Fruit fly (Drosophila melanogaster) whole organism, adult: ENCODE results near the gene CG18301.

ENCODE experiments used
- CG11617 ChIP-seq: fragments of 200-800 bp; sonication (Bioruptor generic); optimal IDR thresholded peaks from 2 replicates; lab custom pipeline; 2017; ENCODE audit warnings: mild to moderate bottlenecking, missing biosample characterization, missing genetic modification reagents, missing genetic modification characterization
- CG12768 ChIP-seq: fragments of 200-800 bp; sonication (Bioruptor generic); optimal IDR thresholded peaks from 2 replicates; lab custom pipeline; 2017; ENCODE audit warnings: missing biosample characterization, missing genetic modification characterization, mild to moderate bottlenecking, moderate library complexity, missing genetic modification reagents
- CG14711 ChIP-seq: fragments of 200-800 bp; sonication (Bioruptor generic); optimal IDR thresholded peaks from 2 replicates; lab custom pipeline; 2018; ENCODE audit warnings: missing biosample characterization, mild to moderate bottlenecking, missing genetic modification characterization, moderate library complexity
- CG1620 ChIP-seq: fragments of 200-800 bp; sonication (Bioruptor generic); optimal IDR thresholded peaks from 2 replicates; lab custom pipeline; 2016; ENCODE audit warnings: missing biosample characterization, missing genetic modification characterization
- CG33017 ChIP-seq: fragments of 200-800 bp; sonication (Bioruptor generic); optimal IDR thresholded peaks from 2 replicates; lab custom pipeline; 2018; ENCODE audit warnings: missing biosample characterization, mild to moderate bottlenecking, missing genetic modification characterization, moderate library complexity
- CG5204 ChIP-seq: fragments of 200-800 bp; sonication (Bioruptor generic); optimal IDR thresholded peaks from 2 replicates; lab custom pipeline; 2016; ENCODE audit warnings: missing biosample characterization, missing genetic modification characterization
- CG7045 ChIP-seq: fragments of 200-800 bp; sonication (Bioruptor generic); optimal IDR thresholded peaks from 2 replicates; lab custom pipeline; 2017; ENCODE audit warnings: missing biosample characterization, mild to moderate bottlenecking, missing genetic modification characterization
- CG7101 ChIP-seq: fragments of 200-800 bp; sonication (Bioruptor generic); optimal IDR thresholded peaks from 2 replicates; lab custom pipeline; 2018; ENCODE audit warnings: missing biosample characterization, mild to moderate bottlenecking, missing genetic modification characterization, moderate library complexity
- Clk ChIP-seq: fragments of 200-800 bp; sonication (Bioruptor generic); optimal IDR thresholded peaks from 2 replicates; lab custom pipeline; 2017; ENCODE audit warnings: missing biosample characterization, missing genetic modification characterization
- Crg-1 ChIP-seq: fragments of 200-800 bp; sonication (Bioruptor generic); optimal IDR thresholded peaks from 2 replicates; lab custom pipeline; 2016; ENCODE audit warnings: missing biosample characterization, missing genetic modification characterization
- Hr96 ChIP-seq: fragments of 200-800 bp; sonication (Bioruptor generic); optimal IDR thresholded peaks from 2 replicates; lab custom pipeline; 2016; ENCODE audit warnings: missing biosample characterization, missing genetic modification characterization
- Mnt ChIP-seq: fragments of 200-800 bp; sonication (Bioruptor generic); optimal IDR thresholded peaks from 2 replicates; lab custom pipeline; 2016; ENCODE audit warnings: missing biosample characterization, mild to moderate bottlenecking, missing genetic modification characterization
- bab1 ChIP-seq: fragments of 200-800 bp; sonication (Bioruptor generic); optimal IDR thresholded peaks from 3 replicates; lab custom pipeline; 2019; ENCODE audit warnings: missing biosample characterization, mild to moderate bottlenecking, missing genetic modification characterization, moderate library complexity
- cic ChIP-seq: fragments of 200-800 bp; sonication (Bioruptor generic); optimal IDR thresholded peaks from 2 replicates; lab custom pipeline; 2017; ENCODE audit warnings: missing biosample characterization, mild to moderate bottlenecking, missing genetic modification characterization, moderate library complexity
- cnc ChIP-seq, 2 experiments: fragments of >200 bp; optimal IDR thresholded peaks; 2 replicates each; lab custom pipeline; 2017
- kay ChIP-seq: fragments of 200-800 bp; sonication (Bioruptor generic); peaks from one replicate; lab custom pipeline; 2016; ENCODE audit warnings: missing biosample characterization, missing genetic modification characterization, borderline replicate concordance
- ovo ChIP-seq: fragments of 200-800 bp; sonication (Bioruptor generic); optimal IDR thresholded peaks from 2 replicates; lab custom pipeline; 2016; ENCODE audit warnings: missing biosample characterization, missing genetic modification characterization
- pad ChIP-seq: fragments of 200-800 bp; sonication (Bioruptor generic); optimal IDR thresholded peaks from 3 replicates; lab custom pipeline; 2017; ENCODE audit warnings: missing biosample characterization, missing genetic modification characterization, mild to moderate bottlenecking, moderate library complexity, missing genetic modification reagents
- tj ChIP-seq: fragments of 200-800 bp; sonication (Bioruptor generic); optimal IDR thresholded peaks from 3 replicates; lab custom pipeline; 2017; ENCODE audit warnings: missing biosample characterization, mild to moderate bottlenecking, missing genetic modification characterization, moderate library complexity
- toe ChIP-seq: fragments of 200-800 bp; sonication (Bioruptor generic); optimal IDR thresholded peaks from 2 replicates; lab custom pipeline; 2016; ENCODE audit warnings: missing biosample characterization, missing genetic modification characterization

Gene CG18301

DNA sequence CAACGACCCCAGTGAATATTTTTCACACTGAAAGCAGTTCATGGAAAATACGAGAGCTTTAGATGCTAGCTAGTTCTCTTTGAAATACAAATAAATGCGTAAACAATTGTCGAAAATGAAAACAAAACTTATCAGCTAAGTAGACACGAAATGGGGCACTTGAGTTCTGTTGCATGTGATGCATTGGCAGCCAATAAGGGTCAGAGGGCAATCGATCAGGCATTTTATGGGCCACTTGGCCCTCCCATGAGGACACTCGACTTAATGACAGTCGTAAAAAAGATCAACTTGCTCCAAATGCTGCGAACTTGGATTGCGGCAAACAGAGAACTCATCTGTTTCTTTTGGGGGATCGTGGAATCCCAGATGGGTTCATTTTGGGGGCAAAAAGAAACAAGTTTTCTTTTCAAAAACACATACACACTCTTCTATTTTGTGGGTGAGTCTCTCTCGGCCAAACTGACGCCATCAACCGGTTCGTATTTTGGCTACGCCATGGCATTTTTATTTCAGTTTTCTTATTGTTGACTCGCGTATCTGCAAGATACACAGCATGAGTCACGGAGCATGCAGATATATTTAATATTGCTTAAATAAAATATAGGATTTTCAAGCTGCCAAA is 28.2 kb upstream of the CG18301 start:
- TF ChIP-seq cic (GFP tag; lab: Kevin White, UChicago) (no peak), CG1620 (GFP tag; lab: Kevin White, UChicago) (no peak), CG33017 (tag; lab: Kevin White, UChicago) (no peak), bab1 (GFP tag; lab: Kevin White, UChicago) (no peak), CG12768 (GFP tag; lab: Kevin White, UChicago) (no peak), Clk (GFP tag; lab: Kevin White, UChicago) (no peak), Crg-1 (no peak), cnc (optimal IDR thresholded peaks at IDR 0.05; lab: Kevin White, UChicago) (no peak), CG5204 (no peak), tj (GFP tag; lab: Kevin White, UChicago) (no peak)

DNA sequence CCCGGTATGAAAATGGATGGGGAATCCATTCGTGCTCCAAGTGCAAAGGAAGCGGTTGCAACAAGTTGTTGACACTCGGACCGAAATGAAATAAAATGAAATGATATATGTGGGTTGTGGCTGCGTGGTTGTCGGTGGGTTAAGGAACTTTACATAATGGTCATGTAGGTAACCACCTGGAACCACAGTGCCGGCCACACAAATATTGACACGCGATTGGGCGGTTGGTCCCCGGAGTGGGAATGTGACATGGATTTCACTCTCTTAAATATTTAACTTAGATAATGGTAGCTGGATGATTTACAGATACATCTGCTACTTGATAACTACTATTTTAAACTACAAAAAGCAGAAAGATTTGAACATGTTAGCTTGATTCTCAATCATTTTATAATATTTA is 26.7 kb upstream of the CG18301 start:
- no peak for TF ChIP-seq CG1620 (GFP tag; lab: Kevin White, UChicago)
- TF ChIP-seq kay (GFP tag; lab: Kevin White, UChicago), result no peak
- TF ChIP-seq CG14711, result no peak
- no peak for TF ChIP-seq Crg-1
- TF ChIP-seq bab1 (GFP tag; lab: Kevin White, UChicago), result no peak
- TF ChIP-seq CG7045 (GFP tag; lab: Kevin White, UChicago), result no peak
- TF ChIP-seq CG5204, result no peak
- no peak for TF ChIP-seq ovo (GFP tag; lab: Kevin White, UChicago)
- TF ChIP-seq pad (GFP tag; lab: Kevin White, UChicago), result no peak
- no peak for TF ChIP-seq Hr96 (GFP tag; lab: Kevin White, UChicago)
- no peak for TF ChIP-seq CG7101 (tag; lab: Kevin White, UChicago)
- no peak for TF ChIP-seq Clk (GFP tag; lab: Kevin White, UChicago)

DNA sequence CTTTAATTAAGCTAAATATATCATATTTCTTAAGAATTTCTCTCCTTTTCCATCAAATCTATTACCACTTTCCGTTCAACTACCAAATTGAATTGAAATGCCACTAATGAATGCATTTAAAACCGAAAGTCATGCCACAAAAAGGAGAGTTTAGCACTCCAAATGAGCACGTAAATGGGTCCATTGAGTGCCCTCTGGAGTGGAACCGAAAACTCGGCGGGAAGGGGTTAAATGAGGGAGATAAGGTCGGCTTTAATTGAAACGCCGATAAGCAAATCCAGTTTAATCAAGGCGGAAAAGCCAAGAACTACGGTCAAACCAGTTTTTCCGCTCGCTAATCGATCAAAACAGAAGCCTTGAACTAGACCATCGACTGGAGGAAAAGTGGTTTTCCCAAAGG is 26.3 kb upstream of the CG18301 start:
- TF ChIP-seq CG12768 (GFP tag; lab: Kevin White, UChicago), result no peak
- TF ChIP-seq CG7045 (GFP tag; lab: Kevin White, UChicago), result no peak
- no peak for TF ChIP-seq CG33017 (tag; lab: Kevin White, UChicago)
- no peak for TF ChIP-seq toe
- TF ChIP-seq cic (GFP tag; lab: Kevin White, UChicago), result no peak
- no peak for TF ChIP-seq tj (GFP tag; lab: Kevin White, UChicago)
- TF ChIP-seq ovo (GFP tag; lab: Kevin White, UChicago), result no peak

DNA sequence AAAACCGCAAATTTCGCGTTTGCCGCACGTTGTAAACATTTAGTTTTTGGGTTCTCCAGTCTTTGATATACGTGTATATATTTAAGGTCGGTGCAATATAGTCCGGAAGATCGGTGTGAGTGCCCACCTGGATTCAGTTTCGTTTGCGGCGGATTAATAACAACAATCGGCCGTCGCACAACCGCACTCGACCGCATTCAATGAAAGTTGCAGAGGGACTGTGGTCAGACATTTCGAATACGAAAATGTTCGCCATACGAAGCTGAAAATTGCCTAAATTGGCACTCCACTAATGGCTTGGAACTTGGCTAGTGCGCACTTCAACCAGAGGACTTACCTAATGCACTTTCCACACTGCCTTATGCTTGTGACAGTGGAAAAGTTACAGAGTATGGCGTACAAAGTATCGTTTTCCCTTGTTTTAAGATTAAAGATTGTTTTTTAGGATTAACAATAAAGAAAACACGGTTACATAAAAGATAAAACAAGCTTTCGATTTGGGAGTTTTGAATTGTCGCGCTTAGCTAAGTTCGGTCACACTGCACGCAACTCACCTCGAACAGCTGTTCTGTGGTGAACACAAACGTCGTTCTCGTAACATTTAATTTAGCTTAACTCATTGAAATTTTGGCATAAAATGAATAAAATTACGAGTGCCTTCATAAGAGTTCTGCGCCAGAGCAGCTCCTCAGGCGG is 24.9 kb upstream of the CG18301 start, which contains the start of the genes Myo31DF and CG6094:
Gene Myo31DF (minus strand): TSS at position 223 of the 696 bp plus-strand sequence.
Gene CG6094 (plus strand): TSS at position 525 of the 696 bp plus-strand sequence.
- TF ChIP-seq Mnt (GFP tag; lab: Kevin White, UChicago) (peak; percentile 52), cnc (optimal IDR thresholded peaks at IDR 0.05; lab: Kevin White, UChicago) (no peak), CG1620 (GFP tag; lab: Kevin White, UChicago) (peak; percentile 51), cic (GFP tag; lab: Kevin White, UChicago) (peak; percentile 5), kay (GFP tag; lab: Kevin White, UChicago) (no peak), tj (GFP tag; lab: Kevin White, UChicago) (peak; percentile 60), CG14711 (peak; percentile 34), CG33017 (tag; lab: Kevin White, UChicago) (no peak), pad (GFP tag; lab: Kevin White, UChicago) (peak; percentile 28), Crg-1 (peak; percentile 18), CG12768 (GFP tag; lab: Kevin White, UChicago) (peak; percentile 39), CG11617 (no peak), Clk (GFP tag; lab: Kevin White, UChicago) (no peak), bab1 (GFP tag; lab: Kevin White, UChicago) (peak; percentile 48), CG7101 (tag; lab: Kevin White, UChicago) (peak; percentile 27), ovo (GFP tag; lab: Kevin White, UChicago) (peak; percentile 22)

DNA sequence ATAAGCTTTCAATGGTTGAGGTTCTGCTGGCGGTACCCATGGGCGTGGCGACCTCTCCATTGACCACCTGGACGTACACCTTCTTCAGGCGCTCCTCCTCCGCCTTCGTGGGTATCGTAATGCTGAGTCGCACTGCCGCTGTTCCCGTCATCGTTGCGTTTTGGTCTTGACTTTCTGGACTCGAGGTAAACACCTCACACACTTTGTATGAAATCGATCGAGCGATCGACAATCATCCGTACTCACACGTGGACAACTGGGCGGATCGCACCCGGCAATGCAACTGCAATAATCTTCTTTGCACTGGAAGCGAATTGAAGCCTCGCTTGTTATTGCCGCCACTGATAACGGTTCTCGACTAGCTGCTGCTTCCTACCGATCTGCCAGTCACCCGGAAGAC is 21.5 kb upstream of the CG18301 start, which contains the start of gene CG7384:
Gene CG7384 (minus strand): TSS at position 366 of the 400 bp plus-strand sequence.
- TF ChIP-seq CG33017 (tag; lab: Kevin White, UChicago), result no peak
- TF ChIP-seq ovo (GFP tag; lab: Kevin White, UChicago), result peak; percentile 38
- no peak for TF ChIP-seq toe
- TF ChIP-seq bab1 (GFP tag; lab: Kevin White, UChicago), result no peak
- TF ChIP-seq CG11617, result no peak
- no peak for TF ChIP-seq tj (GFP tag; lab: Kevin White, UChicago)
- TF ChIP-seq Mnt (GFP tag; lab: Kevin White, UChicago), result peak; percentile 85

DNA sequence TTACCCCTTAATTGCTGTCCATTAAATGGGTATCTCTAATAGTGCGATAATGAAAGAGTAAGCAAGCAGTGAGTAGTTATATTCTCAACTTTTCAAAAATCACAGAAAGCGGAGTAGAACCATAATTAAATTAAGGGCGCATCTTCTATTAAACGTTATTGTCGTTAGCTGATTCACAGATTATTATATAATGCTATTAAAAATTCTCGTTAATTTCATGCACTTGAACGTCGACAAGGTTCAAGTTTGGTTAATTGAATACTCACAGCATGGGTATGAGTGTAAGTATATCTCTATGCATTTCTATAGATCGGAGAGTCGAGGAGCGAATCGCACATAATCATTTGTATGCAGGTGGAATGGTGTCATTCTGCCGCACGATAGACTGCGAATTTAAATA is 20.8 kb upstream of the CG18301 start:
- TF ChIP-seq kay (GFP tag; lab: Kevin White, UChicago) (peak; percentile 88), CG1620 (GFP tag; lab: Kevin White, UChicago) (no peak)
